Fruit fly (Drosophila melanogaster) whole organism: ENCODE results near the gene CG7059.

Source experiments
- CG8478 ChIP-seq: fragments of >200 bp; optimal IDR thresholded peaks from 2 replicates; lab custom pipeline; 2018; ENCODE audit warnings: inconsistent platforms
- EcR ChIP-seq, 2 experiments: fragments of >200 bp; optimal IDR thresholded peaks; 2 replicates each; lab custom pipeline; 2017; ENCODE audit warnings: missing biosample characterization in 2 of 2, missing genetic modification characterization in 2 of 2, missing genetic modification reagents in 2 of 2
- pan ChIP-seq: fragments of >200 bp; optimal IDR thresholded peaks from 2 replicates; lab custom pipeline; 2017

dm6 chr3R:22358810-22359209 lies 30.8 kb upstream of the CG7059 start:
- TF ChIP-seq CG8478 (lab: Kevin White, UChicago), result no peak
- no peak for TF ChIP-seq pan
- no peak for TF ChIP-seq EcR (GFP tag; optimal IDR thresholded peaks at IDR 0.05; lab: Kevin White, UChicago)
